Worm (Caenorhabditis elegans) whole organism, young adult: ENCODE results near the gene ipla-1.

Source experiments
- B0261.1 ChIP-seq: sonication (generic microtip); optimal IDR thresholded peaks from 2 replicates; lab custom pipeline; 2016; ENCODE audit warnings: mild to moderate bottlenecking, missing genetic modification characterization, moderate library complexity, missing compliant biosample characterization
- B0336.3 ChIP-seq: fragments of 200-800 bp; sonication (Bioruptor generic); IDR thresholded peaks from 2 replicates; pipeline ENCODE4 v1.3.6; 2022; ENCODE audit warnings: missing genetic modification characterization, missing compliant biosample characterization
- C17E4.6 ChIP-seq: fragments of 200-800 bp; sonication (Bioruptor generic); IDR thresholded peaks from 2 replicates; pipeline ENCODE4 v1.3.6; 2022; ENCODE audit warnings: missing genetic modification reagents, missing genetic modification characterization, missing compliant biosample characterization
- D2030.7 ChIP-seq: fragments of 200-800 bp; sonication (Bioruptor generic); IDR thresholded peaks from 2 replicates; pipeline ENCODE4 v1.3.6; 2022; ENCODE audit warnings: missing genetic modification reagents, missing genetic modification characterization, missing compliant biosample characterization
- F49E8.2 ChIP-seq: sonication (generic microtip); optimal IDR thresholded peaks from 3 replicates; lab custom pipeline; 2017; ENCODE audit warnings: missing genetic modification characterization, mild to moderate bottlenecking, missing compliant biosample characterization, antibody characterized with exemption, moderate library complexity; ENCODE audit not compliant: insufficient read depth
- F57A8.1 ChIP-seq: fragments of 200-800 bp; sonication (Bioruptor generic); optimal IDR thresholded peaks from 2 replicates; lab custom pipeline; 2018; ENCODE audit warnings: mild to moderate bottlenecking, missing genetic modification characterization, moderate library complexity, missing compliant biosample characterization
- Y53G8AR.9 ChIP-seq: fragments of 200-800 bp; sonication (Bioruptor generic); conservative IDR thresholded peaks from 2 replicates; pipeline ENCODE4 v1.3.6; 2022; ENCODE audit warnings: missing genetic modification reagents, missing genetic modification characterization, missing compliant biosample characterization
- Y67H2A.10 ChIP-seq: fragments of 200-800 bp; sonication (Bioruptor generic); conservative IDR thresholded peaks from 2 replicates; pipeline ENCODE4 v1.3.6; 2022; ENCODE audit warnings: missing genetic modification reagents, missing genetic modification characterization, missing compliant biosample characterization
- ama-1 ChIP-seq, 3 experiments: fragments of 150-350 bp in 1 of 3; sonication (generic microtip) in 2 of 3; optimal IDR thresholded peaks; 2 replicates each; lab custom pipeline; 2014 to 2018; ENCODE audit warnings: missing biosample characterization in 2 of 3, missing genetic modification characterization in 2 of 3, missing genetic modification reagents in 2 of 3
- bed-2 ChIP-seq: fragments of 200-800 bp; sonication (Bioruptor generic); IDR thresholded peaks from 2 replicates; pipeline ENCODE4 v1.3.6; 2022; ENCODE audit warnings: missing genetic modification reagents, missing genetic modification characterization, missing compliant biosample characterization
- cebp-1 ChIP-seq, 2 experiments: fragments of 200-800 bp in 1 of 2; sonication (Bioruptor generic) in 1 of 2; sonication (generic microtip) in 1 of 2; IDR thresholded peaks in 1 of 2; optimal IDR thresholded peaks in 1 of 2; 2 replicates each; pipeline versions ENCODE4 v1.3.6 to Lab custom; 2017 to 2022; ENCODE audit warnings: missing compliant biosample characterization in 2 of 2, missing genetic modification characterization in 2 of 2, mild to moderate bottlenecking in 1 of 2, missing genetic modification reagents in 1 of 2, moderate library complexity in 1 of 2
- ceh-100 ChIP-seq: fragments of 200-800 bp; sonication (Bioruptor generic); IDR thresholded peaks from 2 replicates; pipeline ENCODE4 v1.3.6; 2022; ENCODE audit warnings: missing genetic modification reagents, missing genetic modification characterization, missing compliant biosample characterization
- ceh-40 ChIP-seq: fragments of 200-800 bp; sonication (Bioruptor generic); IDR thresholded peaks from 2 replicates; pipeline ENCODE4 v1.3.6; 2022; ENCODE audit warnings: missing genetic modification characterization, missing compliant biosample characterization
- ceh-91 ChIP-seq: fragments of 200-800 bp; sonication (Bioruptor generic); IDR thresholded peaks from 2 replicates; pipeline ENCODE4 v1.3.6; 2022; ENCODE audit warnings: missing genetic modification reagents, missing genetic modification characterization, missing compliant biosample characterization
- die-1 ChIP-seq: sonication (generic microtip); optimal IDR thresholded peaks from 2 replicates; lab custom pipeline; 2016; ENCODE audit warnings: missing genotype, mild to moderate bottlenecking, missing genetic modification characterization, missing compliant biosample characterization
- efl-1 ChIP-seq: fragments of 150-350 bp; optimal IDR thresholded peaks from 2 replicates; lab custom pipeline; 2014; ENCODE audit warnings: missing biosample characterization, missing genetic modification reagents, missing genetic modification characterization
- ekl-4 ChIP-seq: fragments of 200-800 bp; sonication (Bioruptor generic); IDR thresholded peaks from 2 replicates; pipeline ENCODE4 v1.3.6; 2022; ENCODE audit warnings: missing genetic modification reagents, missing genetic modification characterization, missing compliant biosample characterization
- fkh-3 ChIP-seq: sonication (generic microtip); optimal IDR thresholded peaks from 2 replicates; lab custom pipeline; 2016; ENCODE audit warnings: mild to moderate bottlenecking, missing genetic modification characterization, missing compliant biosample characterization
- hlh-12 ChIP-seq: sonication (generic microtip); optimal IDR thresholded peaks from 2 replicates; lab custom pipeline; 2016; ENCODE audit warnings: missing genetic modification characterization, missing compliant biosample characterization
- hmg-20 ChIP-seq: fragments of 200-800 bp; sonication (Bioruptor generic); IDR thresholded peaks from 2 replicates; pipeline ENCODE4 v1.3.6; 2022; ENCODE audit warnings: missing genetic modification reagents, missing genetic modification characterization, missing compliant biosample characterization
- hsf-1 ChIP-seq: fragments of 200-800 bp; sonication (Bioruptor generic); IDR thresholded peaks from 2 replicates; pipeline ENCODE4 v1.3.6; 2022; ENCODE audit warnings: missing genetic modification reagents, missing genetic modification characterization, missing compliant biosample characterization
- lin-26 ChIP-seq: fragments of 200-800 bp; sonication (Bioruptor generic); IDR thresholded peaks from 2 replicates; pipeline ENCODE4 v1.3.6; 2022; ENCODE audit warnings: missing genetic modification reagents, missing genetic modification characterization, missing compliant biosample characterization
- lin-40 ChIP-seq: sonication (generic microtip); optimal IDR thresholded peaks from 2 replicates; lab custom pipeline; 2016; ENCODE audit warnings: missing genetic modification characterization, mild to moderate bottlenecking, missing compliant biosample characterization, missing genotype, missing genetic modification reagents
- lsl-1 ChIP-seq: fragments of 200-800 bp; sonication (Bioruptor generic); optimal IDR thresholded peaks from 2 replicates; lab custom pipeline; 2018; ENCODE audit warnings: mild to moderate bottlenecking, missing genetic modification characterization, moderate library complexity, missing compliant biosample characterization
- madf-10 ChIP-seq: sonication (generic microtip); optimal IDR thresholded peaks from 2 replicates; lab custom pipeline; 2016; ENCODE audit warnings: mild to moderate bottlenecking, missing genetic modification characterization, missing compliant biosample characterization
- madf-6 ChIP-seq: fragments of 200-800 bp; sonication (Bioruptor generic); IDR thresholded peaks from 2 replicates; pipeline ENCODE4 v1.3.6; 2022; ENCODE audit warnings: missing genetic modification reagents, missing genetic modification characterization, missing compliant biosample characterization
- mxl-1 ChIP-seq: sonication (generic microtip); optimal IDR thresholded peaks from 2 replicates; lab custom pipeline; 2016; ENCODE audit warnings: missing genetic modification characterization, missing compliant biosample characterization
- nfya-2 ChIP-seq: fragments of 200-800 bp; sonication (Bioruptor generic); IDR thresholded peaks from 2 replicates; pipeline ENCODE4 v1.3.6; 2022; ENCODE audit warnings: missing genetic modification reagents, missing genetic modification characterization, missing compliant biosample characterization
- pbrm-1 ChIP-seq: fragments of 200-800 bp; sonication (Bioruptor generic); IDR thresholded peaks from 2 replicates; pipeline ENCODE4 v1.3.6; 2022; ENCODE audit warnings: missing genetic modification reagents, missing genetic modification characterization, missing compliant biosample characterization
- pha-4 ChIP-seq: fragments of 150-350 bp; sonication (generic microtip); optimal IDR thresholded peaks from 2 replicates; lab custom pipeline; 2014; ENCODE audit warnings: missing biosample characterization, missing genetic modification reagents, missing genetic modification characterization
- repo-1 ChIP-seq: sonication (generic microtip); optimal IDR thresholded peaks from 2 replicates; lab custom pipeline; 2017; ENCODE audit warnings: mild to moderate bottlenecking, missing genetic modification characterization, missing compliant biosample characterization
- rpc-1 ChIP-seq, 2 experiments: fragments of 150-350 bp in 1 of 2; sonication (generic microtip) in 1 of 2; optimal IDR thresholded peaks; 2 replicates each; lab custom pipeline; 2014 to 2018; ENCODE audit warnings: missing biosample characterization in 1 of 2, missing genetic modification characterization in 1 of 2, missing genetic modification reagents in 1 of 2, missing genotype in 1 of 2
- snpc-1.3 ChIP-seq: sonication (generic microtip); optimal IDR thresholded peaks from 2 replicates; lab custom pipeline; 2017; ENCODE audit warnings: missing genetic modification characterization, mild to moderate bottlenecking, missing compliant biosample characterization, antibody characterized with exemption, moderate library complexity, missing genotype, missing genetic modification reagents; ENCODE audit not compliant: insufficient read depth
- tbp1 ChIP-seq: fragments of 200-800 bp; sonication (Bioruptor generic); optimal IDR thresholded peaks from 2 replicates; lab custom pipeline; 2018; ENCODE audit warnings: mild to moderate bottlenecking, missing genetic modification characterization, missing compliant biosample characterization
- tbx-9 ChIP-seq: sonication (generic microtip); optimal IDR thresholded peaks from 2 replicates; lab custom pipeline; 2016; ENCODE audit warnings: borderline replicate concordance, missing genetic modification characterization, inconsistent platforms, missing compliant biosample characterization
- unc-62 ChIP-seq: fragments of 150-350 bp; optimal IDR thresholded peaks from 2 replicates; lab custom pipeline; 2014; ENCODE audit warnings: missing biosample characterization, missing genetic modification reagents, missing genetic modification characterization
- xnd-1 ChIP-seq: sonication (generic microtip); optimal IDR thresholded peaks from 2 replicates; lab custom pipeline; 2016; ENCODE audit warnings: missing genotype, missing genetic modification reagents, missing genetic modification characterization, missing compliant biosample characterization
- zim-3 ChIP-seq: sonication (generic microtip); optimal IDR thresholded peaks from 2 replicates; lab custom pipeline; 2017; ENCODE audit warnings: mild to moderate bottlenecking, missing genetic modification characterization, moderate library complexity, missing compliant biosample characterization
- ztf-18 ChIP-seq: sonication (generic microtip); optimal IDR thresholded peaks from 2 replicates; lab custom pipeline; 2016; ENCODE audit warnings: missing genotype, mild to moderate bottlenecking, missing genetic modification characterization, missing compliant biosample characterization
- ztf-22 ChIP-seq: fragments of 200-800 bp; sonication (Bioruptor generic); optimal IDR thresholded peaks from 2 replicates; lab custom pipeline; 2018; ENCODE audit warnings: mild to moderate bottlenecking, missing genetic modification characterization, moderate library complexity, missing compliant biosample characterization
- ztf-3 ChIP-seq: fragments of 200-800 bp; sonication (Bioruptor generic); optimal IDR thresholded peaks from 2 replicates; lab custom pipeline; 2018; ENCODE audit warnings: mild to moderate bottlenecking, missing genetic modification characterization, missing compliant biosample characterization

The ipla-1 gene

ce11 chrII:4565205-4565604 is 36.0 kb downstream of the ipla-1 start (continued):
- TF ChIP-seq ceh-100 (GFP tag; lab: Robert Waterston, UW): 0 out of 2 replicates have a peak, but pooled peaks have one; percentile 18
- peak; percentile 25 for TF ChIP-seq ztf-18 (tag; lab: Kevin White, UChicago)
- TF ChIP-seq Y53G8AR.9 (GFP tag; lab: Robert Waterston, UW): no peak
- no peak for TF ChIP-seq pha-4 (tag; lab: Kevin White, UChicago)
- no peak for TF ChIP-seq ztf-22 (GFP tag; lab: Kevin White, UChicago)
- TF ChIP-seq ama-1 (optimal IDR thresholded peaks at IDR 0.05; lab: Kevin White, UChicago): no peak
- peak in 1 of 2 experiments; percentile 12 for TF ChIP-seq ama-1 (GFP tag; optimal IDR thresholded peaks at IDR 0.05; lab: Kevin White, UChicago)
- TF ChIP-seq lin-26 (GFP tag; lab: Robert Waterston, UW): peak; percentile 77
- peak; percentile 73 for TF ChIP-seq B0261.1 (tag; lab: Kevin White, UChicago)
- no peak for TF ChIP-seq F49E8.2 (tag; lab: Kevin White, UChicago)
- TF ChIP-seq pbrm-1 (GFP tag; lab: Robert Waterston, UW): no peak
- TF ChIP-seq nfya-2 (GFP tag; lab: Robert Waterston, UW): no peak
- TF ChIP-seq unc-62 (GFP tag; lab: Kevin White, UChicago): no peak
- no peak for TF ChIP-seq F57A8.1 (GFP tag; lab: Kevin White, UChicago)
- TF ChIP-seq cebp-1 (GFP tag; IDR thresholded peaks at IDR 0.05; lab: Robert Waterston, UW): no peak
- TF ChIP-seq cebp-1 (tag; optimal IDR thresholded peaks at IDR 0.05; lab: Kevin White, UChicago): no peak
- no peak for TF ChIP-seq lin-40
- TF ChIP-seq fkh-3: no peak
- peak; percentile 23 for TF ChIP-seq repo-1 (tag; lab: Kevin White, UChicago)
- TF ChIP-seq lsl-1 (GFP tag; lab: Kevin White, UChicago): peak; percentile 58
- 0 out of 2 replicates have a peak, but pooled peaks have one; percentile 22 for TF ChIP-seq B0336.3 (GFP tag; lab: Robert Waterston, UW)
- TF ChIP-seq hsf-1 (GFP tag; lab: Robert Waterston, UW): no peak
- peak; percentile 17 for TF ChIP-seq xnd-1 (tag; lab: Kevin White, UChicago)
- TF ChIP-seq snpc-1.3 (tag; lab: Kevin White, UChicago): peak; percentile 16
- no peak for TF ChIP-seq ceh-40
- TF ChIP-seq hlh-12 (tag; lab: Kevin White, UChicago): no peak
- TF ChIP-seq bed-2 (GFP tag; lab: Robert Waterston, UW): no peak
- TF ChIP-seq zim-3 (tag; lab: Kevin White, UChicago): no peak
- peak; percentile 42; the same call in 1 of the 2 replicates for TF ChIP-seq madf-6
- no peak for TF ChIP-seq Y67H2A.10 (GFP tag; lab: Robert Waterston, UW)
- TF ChIP-seq D2030.7 (GFP tag; lab: Robert Waterston, UW): peak; percentile 17; the same call in 1 of the 2 replicates
- TF ChIP-seq mxl-1 (tag; lab: Kevin White, UChicago): no peak
- no peak for TF ChIP-seq tbx-9 (tag; lab: Kevin White, UChicago)
- no peak for TF ChIP-seq ekl-4 (GFP tag; lab: Robert Waterston, UW)
- no peak for TF ChIP-seq madf-10 (tag; lab: Kevin White, UChicago)
- TF ChIP-seq hmg-20 (GFP tag; lab: Robert Waterston, UW): no peak
- no peak for TF ChIP-seq efl-1 (GFP tag; lab: Kevin White, UChicago)
- TF ChIP-seq die-1 (tag; lab: Kevin White, UChicago): peak; percentile 67
- TF ChIP-seq C17E4.6 (GFP tag; lab: Robert Waterston, UW): no peak
- TF ChIP-seq tbp1 (GFP tag; lab: Kevin White, UChicago): peak; percentile 87
- TF ChIP-seq rpc-1 (optimal IDR thresholded peaks at IDR 0.05; lab: Kevin White, UChicago): peak; percentile 55
- TF ChIP-seq rpc-1 (tag; optimal IDR thresholded peaks at IDR 0.05; lab: Kevin White, UChicago): peak; percentile 82
- 0 out of 2 replicates have a peak, but pooled peaks have one; percentile 27 for TF ChIP-seq ceh-91 (GFP tag; lab: Robert Waterston, UW)
- TF ChIP-seq ztf-3: no peak
